Fruit fly (Drosophila melanogaster) whole organism, embryonic: ENCODE data around the gene hmw.

ENCODE experiments used
- Aef1 ChIP-seq: fragments of 200-800 bp; sonication (Bioruptor generic); IDR thresholded peaks from 3 replicates; pipeline ENCODE4 v1.3.6; 2022; ENCODE audit warnings: missing biosample characterization, missing genetic modification characterization
- Atf-2 ChIP-seq: fragments of 200-800 bp; sonication (Bioruptor generic); optimal IDR thresholded peaks from 2 replicates; lab custom pipeline; 2016; ENCODE audit warnings: missing biosample characterization, missing genetic modification characterization
- BEAF-32 ChIP-seq: fragments of 200-800 bp; sonication (Bioruptor generic); optimal IDR thresholded peaks from 3 replicates; lab custom pipeline; 2017; ENCODE audit warnings: missing biosample characterization, missing genetic modification characterization, mild to moderate bottlenecking, moderate library complexity, missing genetic modification reagents
- CG11560 ChIP-seq: fragments of 200-800 bp; sonication (Bioruptor generic); IDR thresholded peaks from 3 replicates; pipeline ENCODE4 v1.3.6; 2022; ENCODE audit warnings: missing biosample characterization, missing genetic modification characterization
- CG12236 ChIP-seq: fragments of 200-800 bp; sonication (Bioruptor generic); optimal IDR thresholded peaks from 2 replicates; lab custom pipeline; 2016; ENCODE audit warnings: missing biosample characterization, missing genetic modification characterization
- CG12769 ChIP-seq: fragments of 200-800 bp; sonication (Bioruptor generic); optimal IDR thresholded peaks from 2 replicates; lab custom pipeline; 2019; ENCODE audit warnings: missing biosample characterization, mild to moderate bottlenecking, missing genetic modification characterization, moderate library complexity
- CG14050 ChIP-seq: fragments of 200-800 bp; sonication (Bioruptor generic); IDR thresholded peaks from 3 replicates; pipeline ENCODE4 v1.3.6; 2022; ENCODE audit warnings: missing biosample characterization, missing genetic modification characterization
- CG15011 ChIP-seq: fragments of 200-800 bp; sonication (Bioruptor generic); optimal IDR thresholded peaks from 3 replicates; lab custom pipeline; 2018; ENCODE audit warnings: missing biosample characterization, mild to moderate bottlenecking, missing genetic modification characterization
- CG15269 ChIP-seq: fragments of 200-800 bp; sonication (Bioruptor generic); optimal IDR thresholded peaks from 2 replicates; lab custom pipeline; 2018; ENCODE audit warnings: missing biosample characterization, mild to moderate bottlenecking, missing genetic modification characterization, moderate library complexity
- CG1603 ChIP-seq: fragments of 200-800 bp; sonication (Bioruptor generic); optimal IDR thresholded peaks from 2 replicates; lab custom pipeline; 2019; ENCODE audit warnings: missing biosample characterization, mild to moderate bottlenecking, missing genetic modification characterization, moderate library complexity
- CG17186 ChIP-seq: fragments of 200-800 bp; sonication (Bioruptor generic); optimal IDR thresholded peaks from 3 replicates; lab custom pipeline; 2017; ENCODE audit warnings: missing biosample characterization, missing genetic modification reagents, missing genetic modification characterization
- CG17829 ChIP-seq: fragments of 200-800 bp; optimal IDR thresholded peaks from 2 replicates; lab custom pipeline; 2019; ENCODE audit warnings: missing biosample characterization, mild to moderate bottlenecking, missing genetic modification characterization, moderate library complexity
- CG17912 ChIP-seq: fragments of 200-800 bp; sonication (Bioruptor generic); optimal IDR thresholded peaks from 2 replicates; lab custom pipeline; 2018; ENCODE audit warnings: missing biosample characterization, mild to moderate bottlenecking, missing genetic modification characterization
- CG18619 ChIP-seq: fragments of 200-800 bp; sonication (Bioruptor generic); optimal IDR thresholded peaks from 3 replicates; lab custom pipeline; 2017; ENCODE audit warnings: missing biosample characterization, mild to moderate bottlenecking, missing genetic modification characterization
- CG2120 ChIP-seq: fragments of 200-800 bp; sonication (Bioruptor generic); optimal IDR thresholded peaks from 3 replicates; lab custom pipeline; 2016; ENCODE audit warnings: missing biosample characterization, missing genetic modification characterization
- CG30431 ChIP-seq: fragments of 200-800 bp; sonication (Bioruptor generic); optimal IDR thresholded peaks from 2 replicates; lab custom pipeline; 2017; ENCODE audit warnings: missing biosample characterization, missing genetic modification characterization
- CG31388 ChIP-seq: fragments of 200-800 bp; sonication (Bioruptor generic); optimal IDR thresholded peaks from 2 replicates; lab custom pipeline; 2016; ENCODE audit warnings: missing biosample characterization, missing genetic modification characterization
- CG34224 ChIP-seq: fragments of 200-800 bp; sonication (Bioruptor generic); IDR thresholded peaks from 3 replicates; pipeline ENCODE4 v1.3.6; 2022; ENCODE audit warnings: missing biosample characterization, missing genetic modification characterization; ENCODE audit not compliant: partially characterized antibody
- CG3847 ChIP-seq: fragments of 200-800 bp; sonication (Bioruptor generic); IDR thresholded peaks from 2 replicates; pipeline ENCODE4 v1.3.6; 2022; ENCODE audit warnings: missing biosample characterization, missing genetic modification characterization
- CG4730 ChIP-seq: fragments of 200-800 bp; sonication (Bioruptor generic); IDR thresholded peaks from 2 replicates; pipeline ENCODE4 v1.3.6; 2022; ENCODE audit warnings: missing biosample characterization, missing genetic modification characterization
- CG6765 ChIP-seq: fragments of 200-800 bp; sonication (Bioruptor generic); optimal IDR thresholded peaks from 3 replicates; lab custom pipeline; 2017; ENCODE audit warnings: missing biosample characterization, mild to moderate bottlenecking, missing genetic modification characterization
- CG9876 ChIP-seq: fragments of 200-800 bp; sonication (Bioruptor generic); optimal IDR thresholded peaks from 2 replicates; lab custom pipeline; 2016; ENCODE audit warnings: missing biosample characterization, missing genetic modification characterization
- CTCF ChIP-seq: fragments of 200-800 bp; sonication (Bioruptor generic); optimal IDR thresholded peaks from 2 replicates; lab custom pipeline; 2017; ENCODE audit warnings: missing biosample characterization, mild to moderate bottlenecking, missing genetic modification characterization, moderate library complexity
- Dfd ChIP-seq, 2 experiments: fragments of >200 bp; optimal IDR thresholded peaks; 2 replicates each; lab custom pipeline; 2017; ENCODE audit warnings: missing biosample characterization in 2 of 2, missing genetic modification characterization in 2 of 2
- E2f1 ChIP-seq: fragments of 200-800 bp; sonication (Bioruptor generic); IDR thresholded peaks from 2 replicates; pipeline ENCODE4 v1.3.6; 2022; ENCODE audit warnings: missing biosample characterization, missing genetic modification characterization
- Eip74EF ChIP-seq, 2 experiments: fragments of 200-800 bp in 1 of 2; fragments of >200 bp in 1 of 2; sonication (Bioruptor generic) in 1 of 2; optimal IDR thresholded peaks; 2 replicates each; lab custom pipeline; 2017 to 2019; ENCODE audit warnings: missing biosample characterization in 2 of 2, missing genetic modification characterization in 2 of 2, mild to moderate bottlenecking in 1 of 2, moderate library complexity in 1 of 2
- H15 ChIP-seq: fragments of 200-800 bp; sonication (Bioruptor generic); IDR thresholded peaks from 3 replicates; pipeline ENCODE4 v1.3.6; 2022; ENCODE audit warnings: missing biosample characterization, missing genetic modification characterization
- Jarid2 ChIP-seq: fragments of 200-800 bp; sonication (Bioruptor generic); optimal IDR thresholded peaks from 3 replicates; lab custom pipeline; 2017; ENCODE audit warnings: mild to moderate bottlenecking, missing biosample characterization, missing genetic modification reagents, missing genetic modification characterization
- Mrtf ChIP-seq: fragments of 200-800 bp; sonication (Bioruptor generic); IDR thresholded peaks from 3 replicates; pipeline ENCODE4 v1.3.6; 2022; ENCODE audit warnings: missing biosample characterization, missing genetic modification characterization
- Oaz ChIP-seq: fragments of 200-800 bp; sonication (Bioruptor generic); IDR thresholded peaks from 2 replicates; pipeline ENCODE4 v1.3.6; 2022; ENCODE audit warnings: missing biosample characterization, missing genetic modification characterization
- YL-1 ChIP-seq: fragments of 200-800 bp; sonication (Bioruptor generic); optimal IDR thresholded peaks from 3 replicates; lab custom pipeline; 2017; ENCODE audit warnings: missing biosample characterization, mild to moderate bottlenecking, missing genetic modification characterization
- ab ChIP-seq: fragments of 200-800 bp; sonication (Bioruptor generic); optimal IDR thresholded peaks from 2 replicates; lab custom pipeline; 2016; ENCODE audit warnings: missing biosample characterization, missing genetic modification characterization
- ato ChIP-seq: fragments of 200-800 bp; sonication (Bioruptor generic); IDR thresholded peaks from 2 replicates; pipeline ENCODE4 v1.3.6; 2022; ENCODE audit warnings: missing biosample characterization, missing genetic modification characterization; ENCODE audit not compliant: partially characterized antibody
- dpn ChIP-seq, 2 experiments: fragments of 200-800 bp; sonication (Bioruptor generic); optimal IDR thresholded peaks; 3 replicates each; lab custom pipeline; 2016; ENCODE audit warnings: missing biosample characterization in 2 of 2, missing genetic modification characterization in 2 of 2
- eve ChIP-seq, 2 experiments: fragments of >200 bp; optimal IDR thresholded peaks; 2 replicates each; lab custom pipeline; 2017; ENCODE audit warnings: missing biosample characterization in 2 of 2, missing genetic modification characterization in 2 of 2
- gsb ChIP-seq: fragments of 200-800 bp; sonication (Bioruptor generic); IDR thresholded peaks from 2 replicates; pipeline ENCODE4 v1.3.6; 2022; ENCODE audit warnings: missing biosample characterization, missing genetic modification characterization
- hkb ChIP-seq, 2 experiments: fragments of 200-800 bp in 1 of 2; fragments of >200 bp in 1 of 2; sonication (Bioruptor generic) in 1 of 2; IDR thresholded peaks in 1 of 2; optimal IDR thresholded peaks in 1 of 2; 2 replicates each; pipeline versions ENCODE4 v1.3.6 to Lab custom; 2017 to 2022; ENCODE audit warnings: missing biosample characterization in 1 of 2, missing genetic modification characterization in 1 of 2
- ind ChIP-seq: fragments of 200-800 bp; sonication (Bioruptor generic); optimal IDR thresholded peaks from 3 replicates; lab custom pipeline; 2016; ENCODE audit warnings: missing biosample characterization, missing genetic modification characterization
- lilli ChIP-seq: fragments of 200-800 bp; sonication (Bioruptor generic); optimal IDR thresholded peaks from 3 replicates; lab custom pipeline; 2016; ENCODE audit warnings: missing biosample characterization, missing genetic modification characterization
- pnt ChIP-seq: fragments of 200-800 bp; sonication (Bioruptor generic); optimal IDR thresholded peaks from 3 replicates; lab custom pipeline; 2016; ENCODE audit warnings: missing biosample characterization, missing genetic modification characterization
- ranshi ChIP-seq: fragments of 200-800 bp; sonication (Bioruptor generic); IDR thresholded peaks from 2 replicates; pipeline ENCODE4 v1.3.6; 2022; ENCODE audit warnings: missing biosample characterization, missing genetic modification characterization
- schlank ChIP-seq: fragments of 200-800 bp; sonication (Bioruptor generic); optimal IDR thresholded peaks from 2 replicates; lab custom pipeline; 2018; ENCODE audit warnings: missing biosample characterization, mild to moderate bottlenecking, missing genetic modification characterization
- sens-2 ChIP-seq: fragments of 200-800 bp; sonication (Bioruptor generic); IDR thresholded peaks from 2 replicates; pipeline ENCODE4 v1.3.6; 2022; ENCODE audit warnings: missing biosample characterization, missing genetic modification characterization
- seq ChIP-seq: fragments of 200-800 bp; sonication (Bioruptor generic); IDR thresholded peaks from 2 replicates; pipeline ENCODE4 v1.3.6; 2022; ENCODE audit warnings: missing biosample characterization, missing genetic modification characterization
- sima ChIP-seq: fragments of 200-800 bp; sonication (Bioruptor generic); optimal IDR thresholded peaks from 2 replicates; lab custom pipeline; 2016; ENCODE audit warnings: missing biosample characterization, missing genetic modification characterization
- sqz ChIP-seq: fragments of 200-800 bp; sonication (Bioruptor generic); optimal IDR thresholded peaks from 3 replicates; lab custom pipeline; 2018; ENCODE audit warnings: missing biosample characterization, mild to moderate bottlenecking, missing genetic modification characterization
- tna ChIP-seq: fragments of 200-800 bp; sonication (Bioruptor generic); IDR thresholded peaks from 2 replicates; pipeline ENCODE4 v1.3.6; 2022; ENCODE audit warnings: missing biosample characterization, missing genetic modification characterization; ENCODE audit not compliant: partially characterized antibody
- yki ChIP-seq: fragments of >200 bp; optimal IDR thresholded peaks from 3 replicates; lab custom pipeline; 2018
- zf30C ChIP-seq: fragments of 200-800 bp; sonication (Bioruptor generic); optimal IDR thresholded peaks from 3 replicates; lab custom pipeline; 2018; ENCODE audit warnings: missing biosample characterization, mild to moderate bottlenecking, missing genetic modification characterization
- zfh2 ChIP-seq: fragments of 200-800 bp; sonication (Bioruptor generic); optimal IDR thresholded peaks from 2 replicates; lab custom pipeline; 2016; ENCODE audit warnings: missing biosample characterization, missing genetic modification characterization

The hmw gene

DNA sequence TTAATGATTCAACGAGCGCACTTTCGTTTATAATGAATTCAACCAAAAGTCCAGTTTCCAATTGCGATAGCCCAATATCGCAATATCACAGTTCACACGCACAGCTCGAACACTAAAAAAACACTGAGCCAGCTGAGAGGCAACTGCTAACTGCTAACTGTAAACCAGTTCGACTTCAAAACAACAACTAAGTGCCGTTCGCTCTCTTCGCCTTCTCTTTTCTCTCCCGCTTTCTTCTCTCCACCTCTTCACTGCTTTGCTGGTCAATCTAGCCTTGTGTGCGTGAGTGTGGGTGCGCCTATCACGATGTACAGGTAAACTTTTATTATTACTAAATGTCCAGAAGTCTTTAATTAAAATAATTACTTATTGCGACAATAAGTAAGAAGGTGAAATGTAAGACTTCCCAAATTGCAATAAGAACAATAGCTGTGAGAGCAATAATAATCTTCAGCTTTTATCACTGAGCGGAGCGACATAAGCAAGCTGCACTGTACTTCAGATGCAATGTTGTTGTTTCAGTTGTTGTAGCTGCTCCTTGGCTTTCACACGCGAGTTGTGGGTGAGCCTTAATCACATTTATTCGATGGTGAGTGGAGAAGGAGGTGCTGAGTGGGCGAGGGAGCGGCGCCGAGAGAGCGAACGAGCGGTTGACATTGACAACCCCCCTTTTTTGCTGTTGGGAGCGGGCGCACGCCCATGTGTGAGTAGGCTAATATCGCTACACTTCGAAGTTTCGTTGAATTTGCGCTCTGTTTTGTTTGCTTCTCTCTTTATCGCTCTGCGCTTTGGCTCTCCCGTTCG is 35.2 kb downstream of the hmw start, which contains the start of gene Vti1b (continued):
- peak; percentile 85 for TF ChIP-seq zfh2
- peak; percentile 64 for TF ChIP-seq YL-1
- TF ChIP-seq lilli, result peak; percentile 97
- peak in 1 of 2 experiments; percentile 92 for TF ChIP-seq Eip74EF (GFP tag; optimal IDR thresholded peaks at IDR 0.05; lab: Kevin White, UChicago)
- TF ChIP-seq tna (GFP tag; lab: Robert Waterston, UW), result no peak
- peak; percentile 85 for TF ChIP-seq CG15011 (GFP tag; lab: Kevin White, UChicago)
- TF ChIP-seq CG2120 (GFP tag; lab: Kevin White, UChicago), result peak; percentile 97
- TF ChIP-seq sima (GFP tag; lab: Kevin White, UChicago), result no peak
- TF ChIP-seq CG18619 (GFP tag; lab: Kevin White, UChicago), result peak; percentile 90
- TF ChIP-seq CG6765 (GFP tag; lab: Kevin White, UChicago), result peak; percentile 83
- TF ChIP-seq CG30431, result peak; percentile 92
- TF ChIP-seq E2f1 (GFP tag; lab: Robert Waterston, UW), result peak; percentile 90
- TF ChIP-seq CG31388, result peak; percentile 83
- peak; percentile 41 for TF ChIP-seq yki (lab: Kevin White, UChicago)
- TF ChIP-seq Aef1 (GFP tag; lab: Robert Waterston, UW), result peak; percentile 94
- TF ChIP-seq CG3847 (GFP tag; lab: Robert Waterston, UW), result peak; percentile 88
- peak; percentile 75; the same call in 2 of the 3 replicates for TF ChIP-seq CG11560 (tag; lab: Robert Waterston, UW)
- TF ChIP-seq ranshi, result peak; percentile 92
- peak; percentile 96 for TF ChIP-seq ind (GFP tag; lab: Kevin White, UChicago)
- peak; percentile 94 for TF ChIP-seq CG17829 (tag; lab: Kevin White, UChicago)
- TF ChIP-seq Oaz (GFP tag; lab: Robert Waterston, UW), result peak; percentile 79
- TF ChIP-seq CG9876, result peak; percentile 85
- no peak for TF ChIP-seq zf30C (GFP tag; lab: Kevin White, UChicago)
- TF ChIP-seq seq (GFP tag; lab: Robert Waterston, UW), result peak; percentile 89
- TF ChIP-seq CG17186 (GFP tag; lab: Kevin White, UChicago), result peak; percentile 75
- peak; percentile 26 for TF ChIP-seq BEAF-32 (GFP tag; lab: Kevin White, UChicago)
- TF ChIP-seq dpn (GFP tag; optimal IDR thresholded peaks at IDR 0.05; lab: Kevin White, UChicago), result peak; percentile 84 to 96
- peak; percentile 74 for TF ChIP-seq gsb (GFP tag; lab: Robert Waterston, UW)
- TF ChIP-seq CG12236, result peak; percentile 91
- peak; percentile 95 for TF ChIP-seq Atf-2 (GFP tag; lab: Kevin White, UChicago)
- TF ChIP-seq CG4730 (GFP tag; lab: Robert Waterston, UW), result peak; percentile 92
- TF ChIP-seq CG1603 (tag; lab: Kevin White, UChicago), result peak; percentile 87
- TF ChIP-seq Jarid2 (GFP tag; lab: Kevin White, UChicago), result peak; percentile 51
- TF ChIP-seq ab (GFP tag; lab: Kevin White, UChicago), result peak; percentile 94
- TF ChIP-seq sens-2, result peak; percentile 89
- TF ChIP-seq CG34224 (GFP tag; lab: Robert Waterston, UW), result peak; percentile 47
- TF ChIP-seq hkb (optimal IDR thresholded peaks at IDR 0.05; lab: Kevin White, UChicago), result no peak
- peak; percentile 91 for TF ChIP-seq hkb (GFP tag; IDR thresholded peaks at IDR 0.05; lab: Robert Waterston, UW)
- TF ChIP-seq CG15269 (tag; lab: Kevin White, UChicago), result peak; percentile 93
- peak; percentile 52 for TF ChIP-seq CTCF (GFP tag; lab: Kevin White, UChicago)
- TF ChIP-seq Dfd (GFP tag; optimal IDR thresholded peaks at IDR 0.05; lab: Kevin White, UChicago), result no peak
- TF ChIP-seq eve (GFP tag; optimal IDR thresholded peaks at IDR 0.05; lab: Kevin White, UChicago), result no peak
- peak; percentile 93 for TF ChIP-seq CG12769 (tag; lab: Kevin White, UChicago)
- TF ChIP-seq sqz (GFP tag; lab: Kevin White, UChicago), result peak; percentile 48
- peak; percentile 85 for TF ChIP-seq Mrtf (GFP tag; lab: Robert Waterston, UW)
- no peak for TF ChIP-seq ato
- peak; percentile 85 for TF ChIP-seq pnt (GFP tag; lab: Kevin White, UChicago)
- peak; percentile 60 for TF ChIP-seq CG17912 (GFP tag; lab: Kevin White, UChicago)
- peak; percentile 90 for TF ChIP-seq CG14050
- peak; percentile 9 for TF ChIP-seq schlank
- TF ChIP-seq H15, result peak; percentile 91
